Worm (Caenorhabditis elegans): ENCODE data around the gene str-81.

ce11 chrV:19178896-19179295 lies 72.0 kb downstream of the str-81 start:
- TF ChIP-seq syd-9 (tag; optimal IDR thresholded peaks at IDR 0.05) (no peak), elt-4 (tag; optimal IDR thresholded peaks at IDR 0.05) (no peak), K09A11.1 (tag; optimal IDR thresholded peaks at IDR 0.05; ENCODE audit: insufficient read depth) (no peak), fkh-10 (GFP tag; optimal IDR thresholded peaks at IDR 0.05) (no peak), K02D7.2 (tag; optimal IDR thresholded peaks at IDR 0.05) (no peak), pqm-1 (tag; optimal IDR thresholded peaks at IDR 0.05) (no peak)

Data from whole organism, late embryonic.